Fruit fly (Drosophila melanogaster) whole organism, prepupa: ENCODE results near the gene Ssk.
A peak's percentile ranks its signal among the peaks of the same experiment; 100 is the strongest.

Experiments
- Blimp-1 ChIP-seq: fragments of 200-800 bp; sonication (Bioruptor generic); optimal IDR thresholded peaks from 3 replicates; lab custom pipeline; 2017; ENCODE audit warnings: missing biosample characterization, missing genetic modification characterization, mild to moderate bottlenecking, moderate library complexity, missing genetic modification reagents
- CG10669 ChIP-seq: fragments of 200-800 bp; sonication (Bioruptor generic); optimal IDR thresholded peaks from 3 replicates; lab custom pipeline; 2018; ENCODE audit warnings: missing biosample characterization, mild to moderate bottlenecking, missing genetic modification characterization, moderate library complexity
- CG6808 ChIP-seq: fragments of 200-800 bp; sonication (Bioruptor generic); optimal IDR thresholded peaks from 3 replicates; lab custom pipeline; 2017; ENCODE audit warnings: missing biosample characterization, missing genetic modification characterization, mild to moderate bottlenecking, moderate library complexity, missing genetic modification reagents
- Ets21C ChIP-seq: fragments of 200-800 bp; sonication (Bioruptor generic); optimal IDR thresholded peaks from 3 replicates; lab custom pipeline; 2016; ENCODE audit warnings: missing biosample characterization, missing genetic modification characterization
- Hr39 ChIP-seq: fragments of 200-800 bp; sonication (Bioruptor generic); optimal IDR thresholded peaks from 2 replicates; lab custom pipeline; 2016; ENCODE audit warnings: missing biosample characterization, missing genetic modification characterization
- Sox102F ChIP-seq: fragments of 200-800 bp; sonication (Bioruptor generic); optimal IDR thresholded peaks from 2 replicates; lab custom pipeline; 2016; ENCODE audit warnings: missing biosample characterization, mild to moderate bottlenecking, missing genetic modification characterization
- achi ChIP-seq: fragments of 200-800 bp; sonication (Bioruptor generic); optimal IDR thresholded peaks from 3 replicates; lab custom pipeline; 2016; ENCODE audit warnings: missing biosample characterization, missing genetic modification characterization
- esn ChIP-seq: fragments of 200-800 bp; sonication (Bioruptor generic); optimal IDR thresholded peaks from 2 replicates; lab custom pipeline; 2016; ENCODE audit warnings: missing biosample characterization, mild to moderate bottlenecking, missing genetic modification characterization, moderate library complexity
- salr ChIP-seq, 2 experiments: fragments of 200-800 bp; sonication (Bioruptor generic); optimal IDR thresholded peaks; 3 replicates each; lab custom pipeline; 2016 to 2018; ENCODE audit warnings: missing biosample characterization in 2 of 2, missing genetic modification characterization in 2 of 2, mild to moderate bottlenecking in 1 of 2
- spab ChIP-seq: fragments of 200-800 bp; sonication (Bioruptor generic); optimal IDR thresholded peaks from 2 replicates; lab custom pipeline; 2017; ENCODE audit warnings: missing biosample characterization, mild to moderate bottlenecking, missing genetic modification characterization, missing genetic modification reagents
- topi ChIP-seq: fragments of 200-800 bp; sonication (Bioruptor generic); optimal IDR thresholded peaks from 3 replicates; lab custom pipeline; 2016; ENCODE audit warnings: missing biosample characterization, missing genetic modification characterization

- TF ChIP-seq Ets21C (GFP tag; lab: Kevin White, UChicago) (no peak), esn (GFP tag; lab: Kevin White, UChicago) (no peak), topi (GFP tag; lab: Kevin White, UChicago) (no peak), spab (GFP tag; lab: Kevin White, UChicago) (no peak), Blimp-1 (GFP tag; lab: Kevin White, UChicago) (no peak), Hr39 (GFP tag; lab: Kevin White, UChicago) (peak; percentile 19), CG10669 (no peak), Sox102F (no peak), achi (no peak), CG6808 (GFP tag; lab: Kevin White, UChicago) (no peak), salr (GFP tag; optimal IDR thresholded peaks at IDR 0.05; lab: Kevin White, UChicago) (no peak)
Measured at dm6 chr3L:20197213-20197612, 8.9 kb downstream of the Ssk start.
